Worm (Caenorhabditis elegans): ENCODE data around the gene ZK1320.2.

DNA sequence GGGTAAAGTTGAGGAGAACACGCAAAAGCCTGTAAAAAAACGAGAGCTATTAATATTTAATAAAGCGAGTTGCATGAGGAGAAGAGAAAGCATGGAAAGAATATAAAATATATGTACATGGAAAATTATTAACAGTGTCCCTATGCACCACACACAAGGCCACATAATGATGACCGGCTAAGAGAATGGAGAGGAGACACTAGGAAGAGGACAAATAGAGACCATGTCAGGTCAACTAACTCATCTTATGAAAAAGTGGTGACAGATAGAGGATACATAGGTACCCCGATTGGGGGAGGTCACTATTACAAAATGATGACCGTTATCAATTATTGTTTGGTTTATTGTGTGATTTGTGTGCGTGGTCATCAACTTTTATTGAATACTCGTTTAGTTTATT lies 14.4 kb downstream of the ZK1320.2 start, which contains the start of gene fzr-1:
- TF ChIP-seq tra-1 (GFP tag; IDR thresholded peaks at IDR 0.05) = no peak
- TF ChIP-seq lin-13 (GFP tag; optimal IDR thresholded peaks at IDR 0.05) = no peak
- TF ChIP-seq unc-39 (tag; optimal IDR thresholded peaks at IDR 0.05) = no peak
- TF ChIP-seq dve-1 (tag; optimal IDR thresholded peaks at IDR 0.05; ENCODE audit: insufficient read depth) = no peak

Measured in whole organism, L4 larva.